Fruit fly (Drosophila melanogaster): ENCODE results near the gene Osi3.

DNA sequence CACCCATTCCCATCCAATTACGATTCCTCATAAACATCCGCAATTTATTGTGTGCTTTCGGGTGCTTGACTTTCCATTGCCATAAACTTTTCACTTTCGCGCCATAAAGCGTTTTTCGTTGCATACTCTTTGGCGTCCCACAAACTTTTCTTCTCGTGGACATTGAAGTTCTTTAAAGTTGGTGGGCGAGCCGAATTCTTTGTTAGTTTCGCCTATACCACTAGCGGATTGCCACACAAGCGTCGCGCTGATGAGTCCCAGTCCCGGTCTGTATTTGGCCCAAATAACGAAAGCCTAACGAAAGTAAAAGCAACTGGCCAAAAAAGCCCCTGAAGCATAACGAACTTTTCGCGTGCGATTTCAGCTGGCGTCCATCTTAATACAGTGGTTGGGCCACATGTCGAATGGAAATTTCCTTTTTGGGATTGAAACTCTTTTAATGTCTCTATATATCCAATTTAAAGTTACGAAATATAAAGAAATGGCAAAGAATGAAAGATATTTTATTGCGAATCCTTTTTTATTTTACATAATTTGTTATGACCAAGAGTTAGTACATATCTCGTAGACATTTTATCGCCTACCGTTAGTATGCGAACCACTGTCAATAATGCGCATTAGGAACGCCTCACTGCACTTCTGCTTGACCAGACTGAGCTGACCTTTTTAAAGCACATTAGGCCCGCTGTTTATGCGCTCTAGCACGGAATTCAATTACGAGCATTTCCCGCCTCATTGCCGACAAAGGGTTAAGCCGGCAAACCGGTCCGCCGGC is 5.2 kb upstream of the Osi3 start:
- TF ChIP-seq CTCF (optimal IDR thresholded peaks at IDR 0.05) (no peak), CG8478 (optimal IDR thresholded peaks at IDR 0.05) (no peak)
